Fruit fly (Drosophila melanogaster): ENCODE measurements around the gene Hand.

The Hand gene

dm6 chr2L:10303786-10304185 lies 8.6 kb upstream of the Hand start, which contains the start of gene nmd:
TSS of gene nmd (minus strand) at chr2L:10303947.
- TF ChIP-seq Snoo (tag; optimal IDR thresholded peaks at IDR 0.05) (no peak), gl (tag; optimal IDR thresholded peaks at IDR 0.05) (no peak), D1 (tag; optimal IDR thresholded peaks at IDR 0.05) (no peak)

DNA sequence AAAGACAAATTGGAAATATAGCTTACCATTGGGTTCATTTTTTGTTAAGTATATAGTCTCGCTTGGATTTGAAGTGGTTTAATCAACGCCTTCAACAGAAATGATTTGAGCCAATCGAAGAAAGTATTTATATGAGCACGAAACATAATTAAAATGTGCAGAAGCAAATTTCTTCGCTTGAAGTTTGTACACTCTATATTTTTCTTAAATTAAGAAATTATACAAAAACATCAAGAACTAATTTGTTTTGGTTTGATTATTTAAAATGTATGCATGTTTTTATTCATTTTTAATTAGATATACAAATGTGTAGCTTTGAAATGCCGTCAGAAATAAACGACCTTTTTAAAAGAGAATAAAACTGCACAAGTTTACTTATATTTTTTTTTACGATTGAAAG lies 6.7 kb upstream of the Hand start, which contains the start of gene CG13138:
CG13138 (minus strand) TSS at position 101 of the 400 bp plus-strand sequence.
- TF ChIP-seq CG14655 (GFP tag; optimal IDR thresholded peaks at IDR 0.05) (no peak), CG4496 (GFP tag; IDR thresholded peaks at IDR 0.05) (no peak), CG8159 (tag; optimal IDR thresholded peaks at IDR 0.05) (no peak), EcR (GFP tag; optimal IDR thresholded peaks at IDR 0.05) (no peak), Pif1A (GFP tag; optimal IDR thresholded peaks at IDR 0.05) (no peak), CG15710 (tag; optimal IDR thresholded peaks at IDR 0.05) (no peak), CG17806 (tag; optimal IDR thresholded peaks at IDR 0.05) (no peak), CG9948 (tag; optimal IDR thresholded peaks at IDR 0.05) (no peak), CG8301 (tag; optimal IDR thresholded peaks at IDR 0.05) (no peak), fd96Ca (GFP tag; IDR thresholded peaks at IDR 0.05) (no peak), Pif1B (GFP tag; optimal IDR thresholded peaks at IDR 0.05) (no peak), CG34367 (tag; optimal IDR thresholded peaks at IDR 0.05) (no peak), gl (tag; optimal IDR thresholded peaks at IDR 0.05) (no peak), Snoo (tag; optimal IDR thresholded peaks at IDR 0.05) (no peak), CG32121 (GFP tag; IDR thresholded peaks at IDR 0.05) (no peak), CG12605 (GFP tag; IDR thresholded peaks at IDR 0.05) (no peak), Ets98B (GFP tag; IDR thresholded peaks at IDR 0.05) (no peak)

dm6 chr2L:10299810-10300147 lies 4.6 kb upstream of the Hand start, which contains the start of gene CYLD:
TSS of gene CYLD (minus strand) at chr2L:10299847.
- TF ChIP-seq CG32121 (GFP tag; IDR thresholded peaks at IDR 0.05) (peak; percentile 76; the same call in 1 of the 2 replicates), EcR (GFP tag; optimal IDR thresholded peaks at IDR 0.05) (no peak), CG34367 (tag; optimal IDR thresholded peaks at IDR 0.05) (peak; percentile 43), rn (GFP tag; IDR thresholded peaks at IDR 0.05) (no peak), CG8159 (tag; optimal IDR thresholded peaks at IDR 0.05) (no peak), Ets98B (GFP tag; IDR thresholded peaks at IDR 0.05) (no peak; the same call in 1 of the 2 replicates), CG14655 (GFP tag; optimal IDR thresholded peaks at IDR 0.05) (no peak), D1 (tag; optimal IDR thresholded peaks at IDR 0.05) (peak; percentile 82), Snoo (tag; optimal IDR thresholded peaks at IDR 0.05) (peak; percentile 38), Pif1B (GFP tag; optimal IDR thresholded peaks at IDR 0.05) (no peak), CG8301 (tag; optimal IDR thresholded peaks at IDR 0.05) (peak; percentile 68), CG9948 (tag; optimal IDR thresholded peaks at IDR 0.05) (peak; percentile 58), CG15710 (tag; optimal IDR thresholded peaks at IDR 0.05) (peak; percentile 50), CG4496 (GFP tag; IDR thresholded peaks at IDR 0.05) (no peak), CG17806 (tag; optimal IDR thresholded peaks at IDR 0.05) (peak; percentile 66)

dm6 chr2L:10299077-10299809 lies 4.1 kb upstream of the Hand start:
- TF ChIP-seq Snoo (tag; optimal IDR thresholded peaks at IDR 0.05): no peak
- peak; percentile 6 for TF ChIP-seq CG8301 (tag; optimal IDR thresholded peaks at IDR 0.05)
- no peak for TF ChIP-seq EcR (GFP tag; optimal IDR thresholded peaks at IDR 0.05)
- no peak for TF ChIP-seq rn (GFP tag; IDR thresholded peaks at IDR 0.05)
- TF ChIP-seq CG32121 (GFP tag; IDR thresholded peaks at IDR 0.05): peak; percentile 43; the same call in 1 of the 2 replicates

DNA sequence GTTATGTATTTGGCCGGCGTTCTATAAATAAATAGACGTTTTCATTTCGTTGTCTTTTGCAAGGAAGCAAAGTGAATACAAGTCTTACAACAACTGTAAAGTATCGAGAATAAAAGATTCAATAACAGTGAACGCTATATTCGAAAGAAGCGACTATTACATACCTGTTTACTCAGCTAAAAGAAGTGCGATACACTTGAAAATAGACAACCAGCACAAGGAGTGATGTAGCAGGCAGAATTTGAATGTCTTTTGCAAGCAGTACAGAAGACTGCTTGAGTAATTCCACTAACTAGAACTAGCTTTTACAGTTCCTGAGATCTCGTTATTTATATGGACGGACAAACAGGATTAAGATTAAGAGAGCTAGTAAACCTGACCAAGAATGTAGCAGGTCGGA lies 3.1 kb upstream of the Hand start:
- TF ChIP-seq rn (GFP tag; IDR thresholded peaks at IDR 0.05) (no peak), CG12605 (GFP tag; IDR thresholded peaks at IDR 0.05) (no peak), CG9948 (tag; optimal IDR thresholded peaks at IDR 0.05) (no peak), Pif1A (GFP tag; optimal IDR thresholded peaks at IDR 0.05) (no peak), CG14655 (GFP tag; optimal IDR thresholded peaks at IDR 0.05) (no peak), CG15710 (tag; optimal IDR thresholded peaks at IDR 0.05) (no peak), gl (tag; optimal IDR thresholded peaks at IDR 0.05) (no peak), CG8159 (tag; optimal IDR thresholded peaks at IDR 0.05) (no peak), CG34367 (tag; optimal IDR thresholded peaks at IDR 0.05) (no peak), CG13204 (GFP tag; optimal IDR thresholded peaks at IDR 0.05) (no peak), CG32121 (GFP tag; IDR thresholded peaks at IDR 0.05) (no peak), fd96Ca (GFP tag; IDR thresholded peaks at IDR 0.05) (no peak), CG8301 (tag; optimal IDR thresholded peaks at IDR 0.05) (no peak)

DNA sequence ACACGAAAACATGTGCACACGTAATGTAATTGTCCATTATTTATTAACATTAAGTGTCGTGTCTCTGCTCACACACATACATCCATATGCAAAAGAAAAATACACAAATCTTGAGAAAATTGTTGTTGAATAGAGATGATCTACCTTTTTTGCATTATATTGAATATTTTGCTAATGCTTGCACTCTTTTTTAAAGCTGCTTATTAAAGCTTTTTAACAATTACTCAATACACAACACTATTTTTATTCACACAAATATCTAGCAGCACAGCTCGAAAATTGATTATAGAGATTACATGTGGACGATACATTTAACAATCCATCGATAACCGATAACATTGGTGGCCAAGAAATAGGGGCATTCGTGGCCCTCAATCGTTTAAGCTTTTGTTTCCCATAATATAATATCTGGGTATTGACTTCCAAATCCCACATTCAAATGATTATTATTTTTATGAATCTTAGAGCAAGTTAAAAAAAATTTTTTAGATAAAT lies 3.1 kb downstream of the Hand start, which contains the start of gene Ufd4:
Ufd4 (minus strand) TSS at position 300 of the 495 bp plus-strand sequence.
- TF ChIP-seq CG32121 (GFP tag; IDR thresholded peaks at IDR 0.05) (peak; percentile 66), CG8159 (tag; optimal IDR thresholded peaks at IDR 0.05) (no peak), CG17806 (tag; optimal IDR thresholded peaks at IDR 0.05) (peak; percentile 49), CG15710 (tag; optimal IDR thresholded peaks at IDR 0.05) (peak; percentile 38), CG8301 (tag; optimal IDR thresholded peaks at IDR 0.05) (no peak)

DNA sequence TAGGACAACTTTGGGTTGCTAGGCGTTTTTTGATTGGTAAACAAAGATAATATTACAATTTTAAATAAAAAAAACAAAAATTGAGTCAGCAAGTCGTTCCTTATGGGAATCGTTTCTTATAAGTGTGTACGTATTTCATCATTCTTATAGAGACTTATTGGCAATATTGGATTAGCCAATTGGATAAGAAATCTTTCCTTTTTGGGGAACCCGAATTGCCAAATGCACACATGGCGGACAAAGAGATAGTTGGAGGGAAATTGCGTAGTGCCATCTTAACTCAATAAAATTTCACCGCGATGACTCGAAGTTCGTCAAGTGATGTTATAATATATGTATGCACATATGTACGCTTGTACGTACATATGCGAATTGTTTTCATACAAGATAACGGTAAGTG lies 3.9 kb downstream of the Hand start:
- TF ChIP-seq CG8159 (tag; optimal IDR thresholded peaks at IDR 0.05): no peak
- TF ChIP-seq CG8301 (tag; optimal IDR thresholded peaks at IDR 0.05): no peak
- no peak for TF ChIP-seq CG34367 (tag; optimal IDR thresholded peaks at IDR 0.05)
- TF ChIP-seq CG14655 (GFP tag; optimal IDR thresholded peaks at IDR 0.05): no peak
- no peak for TF ChIP-seq CG13204 (GFP tag; optimal IDR thresholded peaks at IDR 0.05)
- TF ChIP-seq Pif1B (GFP tag; optimal IDR thresholded peaks at IDR 0.05): no peak

Data from whole organism, pupa.